Worm (Caenorhabditis elegans) whole organism, L4 larva: Measurements from ENCODE around the gene srz-58.

ENCODE experiments used
- Y75B8A.6 ChIP-seq: fragments of 200-800 bp; sonication (Bioruptor generic); IDR thresholded peaks from 2 replicates; pipeline ENCODE4 v1.3.6; 2022; ENCODE audit warnings: missing genetic modification reagents, missing genetic modification characterization, missing compliant biosample characterization
- ceh-28 ChIP-seq: fragments of 150-350 bp; optimal IDR thresholded peaks from 2 replicates; lab custom pipeline; 2014; ENCODE audit warnings: missing biosample characterization, missing genetic modification reagents, missing genetic modification characterization
- ces-1 ChIP-seq: fragments of 150-350 bp; sonication (generic microtip); optimal IDR thresholded peaks from 4 replicates; lab custom pipeline; 2014; ENCODE audit warnings: missing biosample characterization, missing genetic modification reagents, missing genetic modification characterization
- daf-12 ChIP-seq: fragments of 150-350 bp; optimal IDR thresholded peaks from 2 replicates; lab custom pipeline; 2014; ENCODE audit warnings: missing biosample characterization, missing genetic modification reagents, missing genetic modification characterization
- daf-16 ChIP-seq, 3 experiments: sonication (generic microtip); optimal IDR thresholded peaks; 2 replicates each; lab custom pipeline; 2016 to 2017; ENCODE audit warnings: missing genetic modification characterization in 3 of 3, missing genetic modification reagents in 3 of 3, mild to moderate bottlenecking in 2 of 3, missing compliant biosample characterization in 2 of 3, missing biosample characterization in 1 of 3, moderate library complexity in 1 of 3
- hlh-11 ChIP-seq: fragments of 200-800 bp; sonication (Bioruptor generic); optimal IDR thresholded peaks from 2 replicates; lab custom pipeline; 2018; ENCODE audit warnings: mild to moderate bottlenecking, missing genetic modification characterization, missing compliant biosample characterization
- nhr-42 ChIP-seq: fragments of 200-800 bp; sonication (Bioruptor generic); IDR thresholded peaks from 2 replicates; pipeline ENCODE4 v1.3.6; 2022; ENCODE audit warnings: missing genetic modification characterization, missing compliant biosample characterization
- pqm-1 ChIP-seq: sonication (generic microtip); optimal IDR thresholded peaks from 2 replicates; lab custom pipeline; 2017; ENCODE audit warnings: missing biosample characterization, missing genetic modification characterization
- skn-1 ChIP-seq: fragments of 150-350 bp; optimal IDR thresholded peaks from 2 replicates; lab custom pipeline; 2014; ENCODE audit warnings: missing biosample characterization, missing genetic modification characterization
- snpc-4 ChIP-seq: fragments of 150-350 bp; optimal IDR thresholded peaks from 2 replicates; lab custom pipeline; 2014; ENCODE audit warnings: missing biosample characterization, missing genetic modification characterization
- tag-97 ChIP-seq: fragments of 200-800 bp; sonication (Bioruptor generic); IDR thresholded peaks from 2 replicates; pipeline ENCODE4 v1.3.6; 2022; ENCODE audit warnings: missing genetic modification characterization, missing compliant biosample characterization
- unc-62 ChIP-seq, 3 experiments: fragments of 150-350 bp in 1 of 3; sonication (generic microtip); optimal IDR thresholded peaks in 2 of 3; peaks in 1 of 3; 1 replicate in 1 of 3; 2 replicates in 2 of 3; lab custom pipeline; 2014 to 2017; ENCODE audit warnings: missing biosample characterization in 3 of 3, missing genetic modification characterization in 3 of 3, missing genetic modification reagents in 3 of 3, missing genotype in 1 of 3
- zip-2 ChIP-seq: fragments of 150-350 bp; optimal IDR thresholded peaks from 2 replicates; lab custom pipeline; 2014; ENCODE audit warnings: missing biosample characterization, missing genetic modification characterization

DNA sequence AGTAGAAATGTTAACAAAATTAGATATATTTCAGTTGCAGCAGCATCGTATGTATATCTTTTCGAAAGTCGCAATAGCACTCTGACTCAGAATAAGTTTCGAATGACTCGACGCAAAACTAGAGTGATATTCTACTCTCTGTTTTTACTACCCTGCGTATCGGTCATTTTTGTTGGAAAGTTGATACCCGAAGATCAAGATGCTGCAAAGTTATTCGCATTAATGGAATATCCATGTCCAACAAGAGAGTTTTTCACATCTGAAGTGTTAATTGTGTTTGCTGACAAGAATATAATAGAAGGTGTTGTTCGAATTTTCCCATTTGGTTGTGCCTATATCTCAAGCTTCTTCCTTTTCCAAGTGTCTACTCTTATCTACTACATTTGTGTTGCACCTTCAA is 45.8 kb upstream of the srz-58 start:
- TF ChIP-seq zip-2 (tag; lab: Kevin White, UChicago) (no peak), snpc-4 (no peak), ceh-28 (no peak), ces-1 (no peak), nhr-42 (no peak), unc-62 (GFP tag; optimal IDR thresholded peaks at IDR 0.05 in 1 of 2; lab: Kevin White, UChicago) (peak in 1 of 2 experiments; percentile 91), unc-62 (tag; optimal IDR thresholded peaks at IDR 0.05; lab: Kevin White, UChicago) (no peak), Y75B8A.6 (no peak), pqm-1 (no peak), tag-97 (GFP tag; lab: Robert Waterston, UW) (no peak), hlh-11 (tag; lab: Kevin White, UChicago) (no peak), daf-12 (tag; lab: Kevin White, UChicago) (no peak), daf-16 (GFP tag; optimal IDR thresholded peaks at IDR 0.05; lab: Kevin White, UChicago) (no peak), daf-16 (tag; optimal IDR thresholded peaks at IDR 0.05; lab: Kevin White, UChicago) (no peak), skn-1 (tag; lab: Kevin White, UChicago) (no peak)
